Worm (Caenorhabditis elegans) whole organism, young adult: ENCODE data around the gene vamp-7.
A peak's percentile ranks its signal among the peaks of the same experiment; 100 is the strongest.

Experiments
- B0336.3 ChIP-seq: fragments of 200-800 bp; sonication (Bioruptor generic); IDR thresholded peaks from 2 replicates; pipeline ENCODE4 v1.3.6; 2022; ENCODE audit warnings: missing genetic modification characterization, missing compliant biosample characterization
- C17E4.6 ChIP-seq: fragments of 200-800 bp; sonication (Bioruptor generic); IDR thresholded peaks from 2 replicates; pipeline ENCODE4 v1.3.6; 2022; ENCODE audit warnings: missing genetic modification reagents, missing genetic modification characterization, missing compliant biosample characterization
- F10E7.11 ChIP-seq: sonication (generic microtip); optimal IDR thresholded peaks from 2 replicates; lab custom pipeline; 2017; ENCODE audit warnings: mild to moderate bottlenecking, missing genetic modification characterization, moderate library complexity, missing compliant biosample characterization
- F37B4.10 ChIP-seq: fragments of 200-800 bp; sonication (Bioruptor generic); IDR thresholded peaks from 2 replicates; pipeline ENCODE4 v1.3.6; 2022; ENCODE audit warnings: missing genetic modification characterization, missing compliant biosample characterization
- F55B11.4 ChIP-seq: sonication (generic microtip); optimal IDR thresholded peaks from 2 replicates; lab custom pipeline; 2016; ENCODE audit warnings: missing compliant biosample characterization, missing genetic modification characterization, borderline replicate concordance; ENCODE audit not compliant: insufficient read depth
- F57A8.1 ChIP-seq: fragments of 200-800 bp; sonication (Bioruptor generic); optimal IDR thresholded peaks from 2 replicates; lab custom pipeline; 2018; ENCODE audit warnings: mild to moderate bottlenecking, missing genetic modification characterization, moderate library complexity, missing compliant biosample characterization
- Y56A3A.18 ChIP-seq: fragments of 200-800 bp; sonication (Bioruptor generic); IDR thresholded peaks from 2 replicates; pipeline ENCODE4 v1.3.6; 2022; ENCODE audit warnings: missing genetic modification reagents, missing genetic modification characterization, missing compliant biosample characterization
- Y67H2A.10 ChIP-seq: fragments of 200-800 bp; sonication (Bioruptor generic); conservative IDR thresholded peaks from 2 replicates; pipeline ENCODE4 v1.3.6; 2022; ENCODE audit warnings: missing genetic modification reagents, missing genetic modification characterization, missing compliant biosample characterization
- Y79H2A.3 ChIP-seq: fragments of 200-800 bp; sonication (Bioruptor generic); conservative IDR thresholded peaks from 2 replicates; pipeline ENCODE4 v1.3.6; 2022; ENCODE audit warnings: missing genetic modification reagents, missing genetic modification characterization, missing compliant biosample characterization
- Y95B8A.8 ChIP-seq: fragments of 200-800 bp; sonication (Bioruptor generic); IDR thresholded peaks from 2 replicates; pipeline ENCODE4 v1.3.6; 2022; ENCODE audit warnings: missing genetic modification reagents, missing genetic modification characterization, missing compliant biosample characterization
- ZK185.1 ChIP-seq: sonication (generic microtip); optimal IDR thresholded peaks from 2 replicates; lab custom pipeline; 2016; ENCODE audit warnings: mild to moderate bottlenecking, missing genetic modification characterization, missing compliant biosample characterization; ENCODE audit not compliant: poor library complexity, severe bottlenecking
- ama-1 ChIP-seq, 3 experiments: fragments of 150-350 bp in 1 of 3; sonication (generic microtip) in 2 of 3; optimal IDR thresholded peaks; 2 replicates each; lab custom pipeline; 2014 to 2018; ENCODE audit warnings: missing biosample characterization in 2 of 3, missing genetic modification characterization in 2 of 3, missing genetic modification reagents in 2 of 3
- aptf-2 ChIP-seq: fragments of 200-800 bp; sonication (Bioruptor generic); conservative IDR thresholded peaks from 2 replicates; pipeline ENCODE4 v1.3.6; 2022; ENCODE audit warnings: missing genetic modification reagents, missing genetic modification characterization, missing compliant biosample characterization
- atf-7 ChIP-seq: sonication (generic microtip); optimal IDR thresholded peaks from 2 replicates; lab custom pipeline; 2017; ENCODE audit warnings: mild to moderate bottlenecking, missing genetic modification characterization, missing compliant biosample characterization
- attf-6 ChIP-seq: fragments of 200-800 bp; sonication (Bioruptor generic); IDR thresholded peaks from 2 replicates; pipeline ENCODE4 v1.3.6; 2022; ENCODE audit warnings: missing genetic modification reagents, missing genetic modification characterization, missing compliant biosample characterization
- bed-1 ChIP-seq: fragments of 200-800 bp; sonication (Bioruptor generic); IDR thresholded peaks from 2 replicates; pipeline ENCODE4 v1.3.6; 2022; ENCODE audit warnings: missing genetic modification reagents, missing genetic modification characterization, missing compliant biosample characterization
- bed-2 ChIP-seq: fragments of 200-800 bp; sonication (Bioruptor generic); IDR thresholded peaks from 2 replicates; pipeline ENCODE4 v1.3.6; 2022; ENCODE audit warnings: missing genetic modification reagents, missing genetic modification characterization, missing compliant biosample characterization
- cebp-2 ChIP-seq: fragments of 200-800 bp; sonication (Bioruptor generic); IDR thresholded peaks from 2 replicates; pipeline ENCODE4 v1.3.6; 2022; ENCODE audit warnings: missing genetic modification characterization, missing compliant biosample characterization
- ceh-40 ChIP-seq: fragments of 200-800 bp; sonication (Bioruptor generic); IDR thresholded peaks from 2 replicates; pipeline ENCODE4 v1.3.6; 2022; ENCODE audit warnings: missing genetic modification characterization, missing compliant biosample characterization
- egrh-3 ChIP-seq: fragments of 200-800 bp; sonication (Bioruptor generic); IDR thresholded peaks from 2 replicates; pipeline ENCODE4 v1.3.6; 2022; ENCODE audit warnings: missing genetic modification reagents, missing genetic modification characterization, missing compliant biosample characterization
- ets-4 ChIP-seq: fragments of 200-800 bp; sonication (Bioruptor generic); optimal IDR thresholded peaks from 2 replicates; lab custom pipeline; 2018; ENCODE audit warnings: mild to moderate bottlenecking, missing genetic modification characterization, missing compliant biosample characterization
- gei-17 ChIP-seq: fragments of 200-800 bp; sonication (Bioruptor generic); optimal IDR thresholded peaks from 2 replicates; lab custom pipeline; 2018; ENCODE audit warnings: mild to moderate bottlenecking, missing genetic modification characterization, missing compliant biosample characterization
- him-1 ChIP-seq: sonication (generic microtip); optimal IDR thresholded peaks from 2 replicates; lab custom pipeline; 2016; ENCODE audit warnings: missing genotype, missing genetic modification reagents, missing genetic modification characterization, missing compliant biosample characterization
- hlh-26 ChIP-seq: fragments of 200-800 bp; sonication (Bioruptor generic); conservative IDR thresholded peaks from 2 replicates; pipeline ENCODE4 v1.3.6; 2022; ENCODE audit warnings: missing genetic modification reagents, missing genetic modification characterization, missing compliant biosample characterization
- hmg-1.2 ChIP-seq: fragments of 200-800 bp; sonication (Bioruptor generic); IDR thresholded peaks from 2 replicates; pipeline ENCODE4 v1.3.6; 2022; ENCODE audit warnings: missing genetic modification reagents, missing genetic modification characterization, missing compliant biosample characterization
- hmg-20 ChIP-seq: fragments of 200-800 bp; sonication (Bioruptor generic); IDR thresholded peaks from 2 replicates; pipeline ENCODE4 v1.3.6; 2022; ENCODE audit warnings: missing genetic modification reagents, missing genetic modification characterization, missing compliant biosample characterization
- hrde-1 ChIP-seq: sonication (generic microtip); optimal IDR thresholded peaks from 2 replicates; lab custom pipeline; 2016; ENCODE audit warnings: missing genetic modification characterization, mild to moderate bottlenecking, missing compliant biosample characterization, moderate library complexity, missing genotype, missing genetic modification reagents, borderline replicate concordance
- let-607 ChIP-seq, 2 experiments: fragments of 200-800 bp in 1 of 2; sonication (Bioruptor generic) in 1 of 2; sonication (generic microtip) in 1 of 2; optimal IDR thresholded peaks; 2 replicates each; lab custom pipeline; 2016 to 2018; ENCODE audit warnings: mild to moderate bottlenecking in 2 of 2, missing compliant biosample characterization in 2 of 2, missing genetic modification characterization in 2 of 2, moderate library complexity in 2 of 2, missing genotype in 1 of 2
- lin-26 ChIP-seq: fragments of 200-800 bp; sonication (Bioruptor generic); IDR thresholded peaks from 2 replicates; pipeline ENCODE4 v1.3.6; 2022; ENCODE audit warnings: missing genetic modification reagents, missing genetic modification characterization, missing compliant biosample characterization
- lin-54 ChIP-seq: fragments of 200-800 bp; sonication (Bioruptor generic); optimal IDR thresholded peaks from 2 replicates; lab custom pipeline; 2018; ENCODE audit warnings: mild to moderate bottlenecking, missing genetic modification characterization, missing compliant biosample characterization
- lsl-1 ChIP-seq: fragments of 200-800 bp; sonication (Bioruptor generic); optimal IDR thresholded peaks from 2 replicates; lab custom pipeline; 2018; ENCODE audit warnings: mild to moderate bottlenecking, missing genetic modification characterization, moderate library complexity, missing compliant biosample characterization
- lsy-27 ChIP-seq: sonication (generic microtip); optimal IDR thresholded peaks from 2 replicates; lab custom pipeline; 2017; ENCODE audit warnings: missing genetic modification characterization, mild to moderate bottlenecking, missing compliant biosample characterization, antibody characterized with exemption, missing genotype, borderline replicate concordance; ENCODE audit not compliant: insufficient read depth
- madf-8 ChIP-seq: fragments of 200-800 bp; sonication (Bioruptor generic); conservative IDR thresholded peaks from 2 replicates; pipeline ENCODE4 v1.3.6; 2022; ENCODE audit warnings: missing genetic modification reagents, missing genetic modification characterization, missing compliant biosample characterization
- mcd-1 ChIP-seq: fragments of 200-800 bp; sonication (Bioruptor generic); IDR thresholded peaks from 2 replicates; pipeline ENCODE4 v1.3.6; 2022; ENCODE audit warnings: missing genetic modification reagents, missing genetic modification characterization, missing compliant biosample characterization
- mel-28 ChIP-seq: sonication (generic microtip); optimal IDR thresholded peaks from 2 replicates; lab custom pipeline; 2016; ENCODE audit warnings: borderline replicate concordance, mild to moderate bottlenecking, missing genetic modification characterization, missing compliant biosample characterization
- mes-4 ChIP-seq: sonication (generic microtip); optimal IDR thresholded peaks from 2 replicates; lab custom pipeline; 2016; ENCODE audit warnings: missing genotype, missing genetic modification characterization, missing compliant biosample characterization
- nhr-120 ChIP-seq: fragments of 200-800 bp; sonication (Bioruptor generic); IDR thresholded peaks from 2 replicates; pipeline ENCODE4 v1.3.6; 2022; ENCODE audit warnings: missing genetic modification characterization, missing compliant biosample characterization
- rec-8 ChIP-seq, 2 experiments: sonication (generic microtip); optimal IDR thresholded peaks; 2 replicates each; lab custom pipeline; 2016; ENCODE audit warnings: mild to moderate bottlenecking in 2 of 2, missing genetic modification characterization in 2 of 2, missing genetic modification reagents in 2 of 2, missing genotype in 2 of 2, missing biosample characterization in 1 of 2, missing compliant biosample characterization in 1 of 2, moderate library complexity in 1 of 2
- snpc-1.3 ChIP-seq: sonication (generic microtip); optimal IDR thresholded peaks from 2 replicates; lab custom pipeline; 2017; ENCODE audit warnings: missing genetic modification characterization, mild to moderate bottlenecking, missing compliant biosample characterization, antibody characterized with exemption, moderate library complexity, missing genotype, missing genetic modification reagents; ENCODE audit not compliant: insufficient read depth
- snpc-3.4 ChIP-seq: sonication (generic microtip); optimal IDR thresholded peaks from 2 replicates; lab custom pipeline; 2017; ENCODE audit warnings: missing genetic modification characterization, mild to moderate bottlenecking, missing compliant biosample characterization, antibody characterized with exemption, moderate library complexity, missing genotype, missing genetic modification reagents
- xnd-1 ChIP-seq: sonication (generic microtip); optimal IDR thresholded peaks from 2 replicates; lab custom pipeline; 2016; ENCODE audit warnings: missing genotype, missing genetic modification reagents, missing genetic modification characterization, missing compliant biosample characterization
- ztf-18 ChIP-seq: sonication (generic microtip); optimal IDR thresholded peaks from 2 replicates; lab custom pipeline; 2016; ENCODE audit warnings: missing genotype, mild to moderate bottlenecking, missing genetic modification characterization, missing compliant biosample characterization
- ztf-22 ChIP-seq: fragments of 200-800 bp; sonication (Bioruptor generic); optimal IDR thresholded peaks from 2 replicates; lab custom pipeline; 2018; ENCODE audit warnings: mild to moderate bottlenecking, missing genetic modification characterization, moderate library complexity, missing compliant biosample characterization
- ztf-26 ChIP-seq: sonication (generic microtip); optimal IDR thresholded peaks from 2 replicates; lab custom pipeline; 2017; ENCODE audit warnings: missing genetic modification characterization, missing compliant biosample characterization
- ztf-28 ChIP-seq: fragments of 200-800 bp; sonication (Bioruptor generic); IDR thresholded peaks from 2 replicates; pipeline ENCODE4 v1.3.6; 2022; ENCODE audit warnings: missing genetic modification reagents, missing genetic modification characterization, missing compliant biosample characterization

The vamp-7 gene

ce11 chrIV:2639666-2640273 is 31.9 kb downstream of the vamp-7 start (continued):
- TF ChIP-seq bed-1 (GFP tag; lab: Robert Waterston, UW): no peak
- peak; percentile 79; the same call in 1 of the 2 replicates for TF ChIP-seq cebp-2 (GFP tag; lab: Robert Waterston, UW)
- TF ChIP-seq attf-6 (GFP tag; lab: Robert Waterston, UW): 0 out of 2 replicates have a peak, but pooled peaks have one; percentile 33
- peak; percentile 19 for TF ChIP-seq lsl-1 (GFP tag; lab: Kevin White, UChicago)
- no peak for TF ChIP-seq hrde-1 (tag; lab: Kevin White, UChicago)
- TF ChIP-seq Y67H2A.10: peak; percentile 46; the same call in 1 of the 2 replicates
- TF ChIP-seq ets-4 (GFP tag; lab: Kevin White, UChicago): no peak
- peak; percentile 61 for TF ChIP-seq lin-54 (GFP tag; lab: Kevin White, UChicago)
- TF ChIP-seq hlh-26: no peak
- no peak for TF ChIP-seq F55B11.4
- TF ChIP-seq mcd-1 (GFP tag; lab: Robert Waterston, UW): peak; percentile 71
- TF ChIP-seq lin-26 (GFP tag; lab: Robert Waterston, UW): peak; percentile 83
- TF ChIP-seq nhr-120 (GFP tag; lab: Robert Waterston, UW): 0 out of 2 replicates have a peak, but pooled peaks have one; percentile 43
- 0 out of 2 replicates have a peak, but pooled peaks have one; percentile 67 for TF ChIP-seq ceh-40
- no peak for TF ChIP-seq Y95B8A.8 (GFP tag; lab: Robert Waterston, UW)
- TF ChIP-seq B0336.3 (GFP tag; lab: Robert Waterston, UW): peak; percentile 65
- TF ChIP-seq egrh-3: no peak
- TF ChIP-seq him-1 (tag; lab: Kevin White, UChicago): no peak
- no peak for TF ChIP-seq ZK185.1
- TF ChIP-seq hmg-1.2: peak; percentile 60
- TF ChIP-seq Y79H2A.3: no peak
- TF ChIP-seq ztf-22 (GFP tag; lab: Kevin White, UChicago): no peak
- TF ChIP-seq C17E4.6 (GFP tag; lab: Robert Waterston, UW): no peak
- TF ChIP-seq mes-4 (tag; lab: Kevin White, UChicago): no peak
- TF ChIP-seq F37B4.10 (GFP tag; lab: Robert Waterston, UW): no peak
- TF ChIP-seq Y56A3A.18 (GFP tag; lab: Robert Waterston, UW): no peak
- no peak for TF ChIP-seq ama-1 (optimal IDR thresholded peaks at IDR 0.05; lab: Kevin White, UChicago)
- TF ChIP-seq ama-1 (GFP tag; optimal IDR thresholded peaks at IDR 0.05; lab: Kevin White, UChicago): peak in 1 of 2 experiments; percentile 70
- peak; percentile 19 for TF ChIP-seq snpc-1.3 (tag; lab: Kevin White, UChicago)
- 0 out of 2 replicates have a peak, but pooled peaks have one; percentile 27 for TF ChIP-seq hmg-20
- no peak for TF ChIP-seq madf-8 (GFP tag; lab: Robert Waterston, UW)
- TF ChIP-seq bed-2 (GFP tag; lab: Robert Waterston, UW): no peak
- no peak for TF ChIP-seq mel-28 (tag; lab: Kevin White, UChicago)
- TF ChIP-seq rec-8 (tag; optimal IDR thresholded peaks at IDR 0.05; lab: Kevin White, UChicago): no peak
- TF ChIP-seq F57A8.1 (GFP tag; lab: Kevin White, UChicago): no peak
- peak; percentile 87 for TF ChIP-seq ztf-18 (tag; lab: Kevin White, UChicago)
- TF ChIP-seq ztf-28 (GFP tag; lab: Robert Waterston, UW): no peak
- no peak for TF ChIP-seq aptf-2 (GFP tag; lab: Robert Waterston, UW)
- TF ChIP-seq let-607 (tag; optimal IDR thresholded peaks at IDR 0.05; lab: Kevin White, UChicago): peak in 1 of 2 experiments; percentile 55
- TF ChIP-seq xnd-1 (tag; lab: Kevin White, UChicago): no peak
- no peak for TF ChIP-seq F10E7.11 (tag; lab: Kevin White, UChicago)
- no peak for TF ChIP-seq atf-7 (tag; lab: Kevin White, UChicago)
- peak; percentile 13 for TF ChIP-seq gei-17
- TF ChIP-seq snpc-3.4 (tag; lab: Kevin White, UChicago): peak; percentile 42
- TF ChIP-seq ztf-26 (tag; lab: Kevin White, UChicago): peak; percentile 15
- peak; percentile 24 for TF ChIP-seq lsy-27 (tag; lab: Kevin White, UChicago)
